Fruit fly (Drosophila melanogaster) whole organism, embryonic: ENCODE data around the gene CG5181.

Source experiments
- Atf-2 ChIP-seq: fragments of 200-800 bp; sonication (Bioruptor generic); optimal IDR thresholded peaks from 2 replicates; lab custom pipeline; 2016; ENCODE audit warnings: missing biosample characterization, missing genetic modification characterization
- Bdp1 ChIP-seq: fragments of 200-800 bp; sonication (Bioruptor generic); optimal IDR thresholded peaks from 3 replicates; lab custom pipeline; 2016; ENCODE audit warnings: missing biosample characterization, missing genetic modification characterization
- CG12659 ChIP-seq: fragments of 200-800 bp; sonication (Bioruptor generic); optimal IDR thresholded peaks from 3 replicates; lab custom pipeline; 2017; ENCODE audit warnings: mild to moderate bottlenecking, missing biosample characterization, missing genetic modification reagents, missing genetic modification characterization
- CG13287 ChIP-seq: fragments of 200-800 bp; sonication (Bioruptor generic); IDR thresholded peaks from 2 replicates; pipeline ENCODE4 v1.3.6; 2022; ENCODE audit warnings: missing biosample characterization, missing genetic modification characterization; ENCODE audit not compliant: partially characterized antibody
- CG13775 ChIP-seq: fragments of 200-800 bp; sonication (Bioruptor generic); optimal IDR thresholded peaks from 3 replicates; lab custom pipeline; 2017; ENCODE audit warnings: missing biosample characterization, mild to moderate bottlenecking, missing genetic modification characterization
- CG14014 ChIP-seq: fragments of 200-800 bp; sonication (Bioruptor generic); IDR thresholded peaks from 2 replicates; pipeline ENCODE4 v1.3.6; 2022; ENCODE audit warnings: missing biosample characterization, missing genetic modification characterization
- CG14710 ChIP-seq: fragments of 200-800 bp; sonication (Bioruptor generic); optimal IDR thresholded peaks from 3 replicates; lab custom pipeline; 2019; ENCODE audit warnings: missing biosample characterization, mild to moderate bottlenecking, missing genetic modification characterization, moderate library complexity
- CG1602 ChIP-seq: fragments of 200-800 bp; sonication (Bioruptor generic); optimal IDR thresholded peaks from 3 replicates; lab custom pipeline; 2016; ENCODE audit warnings: missing biosample characterization, missing genetic modification characterization
- CG17385 ChIP-seq: fragments of 200-800 bp; sonication (Bioruptor generic); optimal IDR thresholded peaks from 3 replicates; lab custom pipeline; 2018; ENCODE audit warnings: missing biosample characterization, mild to moderate bottlenecking, missing genetic modification characterization
- CG31441 ChIP-seq: fragments of 200-800 bp; sonication (Bioruptor generic); IDR thresholded peaks from 2 replicates; pipeline ENCODE4 v1.3.6; 2022; ENCODE audit warnings: missing biosample characterization, missing genetic modification characterization
- CG3995 ChIP-seq: fragments of 200-800 bp; sonication (Bioruptor generic); optimal IDR thresholded peaks from 3 replicates; lab custom pipeline; 2016; ENCODE audit warnings: missing biosample characterization, missing genetic modification characterization
- CG5180 ChIP-seq: fragments of 200-800 bp; sonication (Bioruptor generic); optimal IDR thresholded peaks from 3 replicates; lab custom pipeline; 2017; ENCODE audit warnings: missing biosample characterization, missing genetic modification characterization, mild to moderate bottlenecking, moderate library complexity, missing genetic modification reagents
- CG7357 ChIP-seq: fragments of 200-800 bp; sonication (Bioruptor generic); IDR thresholded peaks from 3 replicates; pipeline ENCODE4 v1.3.6; 2022; ENCODE audit warnings: missing biosample characterization, missing genetic modification characterization
- CG8290 ChIP-seq, 3 experiments: fragments of 200-800 bp; sonication (Bioruptor generic); optimal IDR thresholded peaks; 2 replicates each; lab custom pipeline; 2016 to 2019; ENCODE audit warnings: missing biosample characterization in 3 of 3, missing genetic modification characterization in 3 of 3, mild to moderate bottlenecking in 2 of 3, moderate library complexity in 1 of 3
- CG9609 ChIP-seq: fragments of 200-800 bp; sonication (Bioruptor generic); optimal IDR thresholded peaks from 3 replicates; lab custom pipeline; 2016; ENCODE audit warnings: missing biosample characterization, missing genetic modification characterization
- CrebB ChIP-seq: fragments of 200-800 bp; sonication (Bioruptor generic); optimal IDR thresholded peaks from 3 replicates; lab custom pipeline; 2018; ENCODE audit warnings: missing biosample characterization, mild to moderate bottlenecking, missing genetic modification characterization
- Dbx ChIP-seq: fragments of 200-800 bp; sonication (Bioruptor generic); IDR thresholded peaks from 3 replicates; pipeline ENCODE4 v1.3.6; 2022; ENCODE audit warnings: missing biosample characterization, missing genetic modification characterization
- Ets97D ChIP-seq: fragments of 200-800 bp; sonication (Bioruptor generic); optimal IDR thresholded peaks from 3 replicates; lab custom pipeline; 2016; ENCODE audit warnings: missing biosample characterization, missing genetic modification characterization
- Fer1 ChIP-seq: fragments of 200-800 bp; sonication (Bioruptor generic); optimal IDR thresholded peaks from 2 replicates; lab custom pipeline; 2017; ENCODE audit warnings: missing biosample characterization, mild to moderate bottlenecking, missing genetic modification characterization
- GATAe ChIP-seq: fragments of 200-800 bp; sonication (Bioruptor generic); conservative IDR thresholded peaks from 2 replicates; pipeline ENCODE4 v1.3.6; 2022; ENCODE audit warnings: missing biosample characterization, missing genetic modification characterization
- HLH4C ChIP-seq: fragments of 200-800 bp; sonication (Bioruptor generic); IDR thresholded peaks from 3 replicates; pipeline ENCODE4 v1.3.6; 2022; ENCODE audit warnings: missing biosample characterization, missing genetic modification characterization; ENCODE audit not compliant: partially characterized antibody
- Hmr ChIP-seq: fragments of 200-800 bp; sonication (Bioruptor generic); optimal IDR thresholded peaks from 3 replicates; lab custom pipeline; 2017; ENCODE audit warnings: mild to moderate bottlenecking, missing biosample characterization, missing genetic modification reagents, missing genetic modification characterization
- Mad ChIP-seq: fragments of 200-800 bp; sonication (Bioruptor generic); optimal IDR thresholded peaks from 2 replicates; lab custom pipeline; 2016; ENCODE audit warnings: missing biosample characterization, missing genetic modification characterization
- Med ChIP-seq: fragments of 200-800 bp; sonication (Bioruptor generic); peaks from one replicate; lab custom pipeline; 2016; ENCODE audit warnings: missing biosample characterization, missing genetic modification characterization, mild to moderate bottlenecking, inconsistent platforms, moderate library complexity
- Meics ChIP-seq: fragments of 200-800 bp; sonication (Bioruptor generic); optimal IDR thresholded peaks from 2 replicates; lab custom pipeline; 2017; ENCODE audit warnings: missing biosample characterization, mild to moderate bottlenecking, missing genetic modification characterization
- NC2β ChIP-seq: fragments of 200-800 bp; sonication (Bioruptor generic); optimal IDR thresholded peaks from 2 replicates; lab custom pipeline; 2016; ENCODE audit warnings: missing biosample characterization, missing genetic modification characterization
- Oaz ChIP-seq: fragments of 200-800 bp; sonication (Bioruptor generic); IDR thresholded peaks from 2 replicates; pipeline ENCODE4 v1.3.6; 2022; ENCODE audit warnings: missing biosample characterization, missing genetic modification characterization
- Sox100B ChIP-seq: fragments of 200-800 bp; sonication (Bioruptor generic); optimal IDR thresholded peaks from 3 replicates; lab custom pipeline; 2018; ENCODE audit warnings: missing biosample characterization, mild to moderate bottlenecking, missing genetic modification characterization
- Taf1 ChIP-seq: fragments of 200-800 bp; sonication (Bioruptor generic); IDR thresholded peaks from 2 replicates; pipeline ENCODE4 v1.3.6; 2022; ENCODE audit warnings: missing biosample characterization, missing genetic modification characterization
- ap ChIP-seq: fragments of 200-800 bp; sonication (Bioruptor generic); IDR thresholded peaks from 2 replicates; pipeline ENCODE4 v1.3.6; 2022; ENCODE audit warnings: missing biosample characterization, missing genetic modification characterization
- az2 ChIP-seq: fragments of 200-800 bp; sonication (Bioruptor generic); optimal IDR thresholded peaks from 3 replicates; lab custom pipeline; 2016; ENCODE audit warnings: missing biosample characterization, missing genetic modification characterization
- cad ChIP-seq: fragments of >200 bp; optimal IDR thresholded peaks from 2 replicates; lab custom pipeline; 2017; ENCODE audit warnings: missing biosample characterization, missing genetic modification characterization
- caup ChIP-seq: fragments of 200-800 bp; sonication (Bioruptor generic); optimal IDR thresholded peaks from 3 replicates; lab custom pipeline; 2017; ENCODE audit warnings: missing biosample characterization, mild to moderate bottlenecking, missing genetic modification characterization, moderate library complexity; ENCODE audit not compliant: severe bottlenecking
- crol ChIP-seq: fragments of 200-800 bp; sonication (Bioruptor generic); IDR thresholded peaks from 2 replicates; pipeline ENCODE4 v1.3.6; 2022; ENCODE audit warnings: missing biosample characterization, missing genetic modification characterization
- esg ChIP-seq: fragments of 200-800 bp; sonication (Bioruptor generic); conservative IDR thresholded peaks from 2 replicates; pipeline ENCODE4 v1.3.6; 2022; ENCODE audit warnings: missing biosample characterization, missing genetic modification characterization
- eyg ChIP-seq: fragments of 200-800 bp; sonication (Bioruptor generic); optimal IDR thresholded peaks from 3 replicates; lab custom pipeline; 2016; ENCODE audit warnings: missing biosample characterization, missing genetic modification characterization
- ftz-f1 ChIP-seq: fragments of 200-800 bp; sonication (Bioruptor generic); optimal IDR thresholded peaks from 2 replicates; lab custom pipeline; 2016; ENCODE audit warnings: missing biosample characterization, missing genetic modification characterization
- gcm ChIP-seq: fragments of 200-800 bp; sonication (Bioruptor generic); optimal IDR thresholded peaks from 2 replicates; lab custom pipeline; 2019; ENCODE audit warnings: missing biosample characterization, mild to moderate bottlenecking, missing genetic modification characterization, moderate library complexity
- lilli ChIP-seq: fragments of 200-800 bp; sonication (Bioruptor generic); optimal IDR thresholded peaks from 3 replicates; lab custom pipeline; 2016; ENCODE audit warnings: missing biosample characterization, missing genetic modification characterization
- nmo ChIP-seq: fragments of 200-800 bp; sonication (Bioruptor generic); optimal IDR thresholded peaks from 2 replicates; lab custom pipeline; 2018; ENCODE audit warnings: missing biosample characterization, mild to moderate bottlenecking, missing genetic modification characterization, moderate library complexity
- oc ChIP-seq: fragments of 200-800 bp; sonication (Bioruptor generic); optimal IDR thresholded peaks from 2 replicates; lab custom pipeline; 2018; ENCODE audit warnings: missing biosample characterization, mild to moderate bottlenecking, missing genetic modification characterization, moderate library complexity
- odd ChIP-seq: fragments of 200-800 bp; sonication (Bioruptor generic); optimal IDR thresholded peaks from 2 replicates; lab custom pipeline; 2017; ENCODE audit warnings: missing biosample characterization, mild to moderate bottlenecking, missing genetic modification characterization
- pb ChIP-seq: fragments of 200-800 bp; sonication (Bioruptor generic); optimal IDR thresholded peaks from 3 replicates; lab custom pipeline; 2016; ENCODE audit warnings: missing biosample characterization, missing genetic modification characterization
- pnt ChIP-seq: fragments of 200-800 bp; sonication (Bioruptor generic); optimal IDR thresholded peaks from 3 replicates; lab custom pipeline; 2016; ENCODE audit warnings: missing biosample characterization, missing genetic modification characterization
- pum ChIP-seq: fragments of 200-800 bp; sonication (Bioruptor generic); optimal IDR thresholded peaks from 2 replicates; lab custom pipeline; 2016; ENCODE audit warnings: missing biosample characterization, missing genetic modification characterization
- wor ChIP-seq: fragments of 200-800 bp; sonication (Bioruptor generic); IDR thresholded peaks from 2 replicates; pipeline ENCODE4 v1.3.6; 2022; ENCODE audit warnings: missing biosample characterization, missing genetic modification characterization
- yki ChIP-seq: fragments of >200 bp; optimal IDR thresholded peaks from 3 replicates; lab custom pipeline; 2018
- zen ChIP-seq: fragments of 200-800 bp; sonication (Bioruptor generic); optimal IDR thresholded peaks from 3 replicates; lab custom pipeline; 2018; ENCODE audit warnings: missing biosample characterization, mild to moderate bottlenecking, missing genetic modification characterization, moderate library complexity

The CG5181 gene

dm6 chr2L:7418148-7418988 is 8.8 kb upstream of the CG5181 start (continued):
- TF ChIP-seq CG8290 (GFP tag; optimal IDR thresholded peaks at IDR 0.05; lab: Kevin White, UChicago) (no peak), CG8290 (tag; optimal IDR thresholded peaks at IDR 0.05; lab: Kevin White, UChicago) (peak in 1 of 2 experiments; percentile 20), yki (lab: Kevin White, UChicago) (peak; percentile 61), CG5180 (GFP tag; lab: Kevin White, UChicago) (no peak), Med (GFP tag; lab: Kevin White, UChicago) (peak; percentile 81), pnt (GFP tag; lab: Kevin White, UChicago) (no peak), GATAe (GFP tag; lab: Robert Waterston, UW) (no peak), Oaz (no peak), NC2β (GFP tag; lab: Kevin White, UChicago) (no peak), Mad (GFP tag; lab: Kevin White, UChicago) (no peak), CG14014 (GFP tag; lab: Robert Waterston, UW) (no peak), Taf1 (no peak), HLH4C (no peak), zen (tag; lab: Kevin White, UChicago) (no peak), CG13287 (GFP tag; lab: Robert Waterston, UW) (peak; percentile 30; the same call in 1 of the 2 replicates), Meics (GFP tag; lab: Kevin White, UChicago) (no peak), caup (GFP tag; lab: Kevin White, UChicago) (no peak), Sox100B (no peak), nmo (no peak), CG12659 (no peak)

- TF ChIP-seq gcm (no peak), wor (GFP tag; lab: Robert Waterston, UW) (no peak), pum (peak; percentile 3), az2 (no peak), CG1602 (no peak), CG17385 (GFP tag; lab: Kevin White, UChicago) (peak; percentile 7), CrebB (tag; lab: Kevin White, UChicago) (no peak), odd (no peak), CG13775 (GFP tag; lab: Kevin White, UChicago) (no peak), cad (GFP tag; lab: Kevin White, UChicago) (no peak), pb (no peak), Atf-2 (peak; percentile 16), CG9609 (GFP tag; lab: Kevin White, UChicago) (no peak), CG31441 (0 out of 2 replicates have a peak, but pooled peaks have one; percentile 27), lilli (GFP tag; lab: Kevin White, UChicago) (peak; percentile 48), Bdp1 (GFP tag; lab: Kevin White, UChicago) (no peak), esg (GFP tag; lab: Robert Waterston, UW) (no peak), Fer1 (GFP tag; lab: Kevin White, UChicago) (peak; percentile 21), CG14710 (peak; percentile 51), CG3995 (GFP tag; lab: Kevin White, UChicago) (peak; percentile 40), CG7357 (GFP tag; lab: Robert Waterston, UW) (no peak), oc (tag; lab: Kevin White, UChicago) (no peak), ap (GFP tag; lab: Robert Waterston, UW) (0 out of 2 replicates have a peak, but pooled peaks have one; percentile 9), ftz-f1 (GFP tag; lab: Kevin White, UChicago) (peak; percentile 8), Ets97D (GFP tag; lab: Kevin White, UChicago) (peak; percentile 53), Hmr (GFP tag; lab: Kevin White, UChicago) (no peak), crol (GFP tag; lab: Robert Waterston, UW) (no peak), eyg (GFP tag; lab: Kevin White, UChicago) (no peak), Dbx (GFP tag; lab: Robert Waterston, UW) (peak; percentile 45; the same call in 1 of the 3 replicates), Mad (GFP tag; lab: Kevin White, UChicago) (peak; percentile 6)
These were observed 2.5 kb upstream of the CG5181 start, which contains the start of gene chm for dm6 chr2L:7411947-7412621. chm (plus strand) TSS chr2L:7412417.
